Worm (Caenorhabditis elegans): ENCODE results near the gene str-103.

ce11 chrV:16132215-16132614 is 13.7 kb upstream of the str-103 start:
- TF ChIP-seq nhr-237 (tag; optimal IDR thresholded peaks at IDR 0.05) (no peak), ceh-82 (tag; optimal IDR thresholded peaks at IDR 0.05) (no peak), nhr-10 (tag; optimal IDR thresholded peaks at IDR 0.05) (no peak), F13H6.1 (tag; optimal IDR thresholded peaks at IDR 0.05) (no peak), unc-62 (GFP tag; optimal IDR thresholded peaks at IDR 0.05) (no peak), ztf-11 (tag; optimal IDR thresholded peaks at IDR 0.05) (no peak)
